Worm (Caenorhabditis elegans) whole organism, L4 larva: ENCODE results near the gene unc-42.

Experiments
- F49E8.2 ChIP-seq: sonication (generic microtip); optimal IDR thresholded peaks from 2 replicates; lab custom pipeline; 2016; ENCODE audit warnings: missing compliant biosample characterization, mild to moderate bottlenecking, missing genetic modification characterization, borderline replicate concordance
- R02D3.7 ChIP-seq: fragments of 150-350 bp; sonication (generic microtip); optimal IDR thresholded peaks from 3 replicates; lab custom pipeline; 2014; ENCODE audit warnings: missing biosample characterization, missing genetic modification characterization
- T20F7.1 ChIP-seq: fragments of 200-800 bp; sonication (Bioruptor generic); optimal IDR thresholded peaks from 2 replicates; lab custom pipeline; 2018; ENCODE audit warnings: mild to moderate bottlenecking, missing genetic modification characterization, missing compliant biosample characterization
- ceh-28 ChIP-seq: fragments of 150-350 bp; optimal IDR thresholded peaks from 2 replicates; lab custom pipeline; 2014; ENCODE audit warnings: missing biosample characterization, missing genetic modification reagents, missing genetic modification characterization
- ceh-32 ChIP-seq: sonication (generic microtip); optimal IDR thresholded peaks from 2 replicates; lab custom pipeline; 2016; ENCODE audit warnings: mild to moderate bottlenecking, missing genetic modification characterization, missing compliant biosample characterization; ENCODE audit not compliant: poor library complexity
- ceh-44 ChIP-seq: fragments of 200-800 bp; sonication (Bioruptor generic); IDR thresholded peaks from 2 replicates; pipeline ENCODE4 v1.3.6; 2022; ENCODE audit warnings: missing genetic modification reagents, missing genetic modification characterization, missing compliant biosample characterization
- dmd-6 ChIP-seq: fragments of 200-800 bp; sonication (Bioruptor generic); IDR thresholded peaks from 2 replicates; pipeline ENCODE4 v1.3.6; 2022; ENCODE audit warnings: missing genetic modification reagents, missing genetic modification characterization, missing compliant biosample characterization
- dmd-9 ChIP-seq: fragments of 200-800 bp; sonication (Bioruptor generic); IDR thresholded peaks from 2 replicates; pipeline ENCODE4 v1.3.6; 2022; ENCODE audit warnings: missing genetic modification reagents, missing genetic modification characterization, missing compliant biosample characterization
- duxl-1 ChIP-seq: sonication (generic microtip); optimal IDR thresholded peaks from 2 replicates; lab custom pipeline; 2016; ENCODE audit warnings: mild to moderate bottlenecking, missing genetic modification characterization, moderate library complexity, missing compliant biosample characterization; ENCODE audit not compliant: poor library complexity
- fkh-10 ChIP-seq: fragments of 150-350 bp; optimal IDR thresholded peaks from 2 replicates; lab custom pipeline; 2014; ENCODE audit warnings: missing biosample characterization, missing genetic modification reagents, missing genetic modification characterization
- hlh-11 ChIP-seq: fragments of 200-800 bp; sonication (Bioruptor generic); optimal IDR thresholded peaks from 2 replicates; lab custom pipeline; 2018; ENCODE audit warnings: mild to moderate bottlenecking, missing genetic modification characterization, missing compliant biosample characterization
- hlh-30 ChIP-seq: sonication (generic microtip); optimal IDR thresholded peaks from 2 replicates; lab custom pipeline; 2017; ENCODE audit warnings: antibody characterized with exemption, mild to moderate bottlenecking, missing genetic modification characterization, missing compliant biosample characterization; ENCODE audit not compliant: insufficient read depth
- hmg-1.1 ChIP-seq: fragments of 200-800 bp; sonication (Bioruptor generic); IDR thresholded peaks from 2 replicates; pipeline ENCODE4 v1.3.6; 2022; ENCODE audit warnings: missing genetic modification reagents, missing genetic modification characterization, missing compliant biosample characterization
- jun-1 ChIP-seq: fragments of 150-350 bp; optimal IDR thresholded peaks from 2 replicates; lab custom pipeline; 2014; ENCODE audit warnings: missing biosample characterization, missing genetic modification reagents, missing genetic modification characterization
- lin-1 ChIP-seq: fragments of 200-800 bp; sonication (Bioruptor generic); IDR thresholded peaks from 2 replicates; pipeline ENCODE4 v1.3.6; 2022; ENCODE audit warnings: missing genetic modification reagents, missing genetic modification characterization, missing compliant biosample characterization
- lin-29 ChIP-seq: fragments of 200-800 bp; sonication (Bioruptor generic); IDR thresholded peaks from 2 replicates; pipeline ENCODE4 v1.3.6; 2022; ENCODE audit warnings: missing genetic modification reagents, missing genetic modification characterization, missing compliant biosample characterization
- lin-39 ChIP-seq: fragments of 150-350 bp; optimal IDR thresholded peaks from 2 replicates; lab custom pipeline; 2014; ENCODE audit warnings: missing biosample characterization, missing genetic modification reagents, missing genetic modification characterization
- mdl-1 ChIP-seq, 2 experiments: fragments of 150-350 bp in 1 of 2; sonication (generic microtip) in 1 of 2; optimal IDR thresholded peaks; 2 replicates each; lab custom pipeline; 2014 to 2017; ENCODE audit warnings: missing biosample characterization in 2 of 2, missing genetic modification characterization in 2 of 2
- mep-1 ChIP-seq: fragments of 150-350 bp; sonication (generic microtip); optimal IDR thresholded peaks from 3 replicates; lab custom pipeline; 2014; ENCODE audit warnings: missing biosample characterization, missing genetic modification characterization
- mxl-2 ChIP-seq: fragments of 200-800 bp; sonication (Bioruptor generic); conservative IDR thresholded peaks from 2 replicates; pipeline ENCODE4 v1.3.6; 2022; ENCODE audit warnings: missing genetic modification reagents, missing genetic modification characterization, missing compliant biosample characterization
- mxl-3 ChIP-seq: fragments of 200-800 bp; sonication (Bioruptor generic); optimal IDR thresholded peaks from 2 replicates; lab custom pipeline; 2018; ENCODE audit warnings: mild to moderate bottlenecking, missing genetic modification characterization, missing compliant biosample characterization
- nhr-10 ChIP-seq: fragments of 150-350 bp; optimal IDR thresholded peaks from 2 replicates; lab custom pipeline; 2014; ENCODE audit warnings: missing biosample characterization, missing genetic modification characterization
- nhr-11 ChIP-seq: fragments of 150-350 bp; optimal IDR thresholded peaks from 2 replicates; lab custom pipeline; 2014; ENCODE audit warnings: missing biosample characterization, missing genetic modification characterization
- nhr-111 ChIP-seq: fragments of 200-800 bp; sonication (Bioruptor generic); optimal IDR thresholded peaks from 2 replicates; lab custom pipeline; 2018; ENCODE audit warnings: mild to moderate bottlenecking, missing genetic modification characterization, missing compliant biosample characterization
- nhr-25 ChIP-seq: sonication (generic microtip); optimal IDR thresholded peaks from 2 replicates; lab custom pipeline; 2017; ENCODE audit warnings: missing genetic modification characterization, mild to moderate bottlenecking, missing compliant biosample characterization, antibody characterized with exemption, moderate library complexity, borderline replicate concordance; ENCODE audit not compliant: insufficient read depth
- nhr-28 ChIP-seq: fragments of 150-350 bp; optimal IDR thresholded peaks from 2 replicates; lab custom pipeline; 2014; ENCODE audit warnings: missing biosample characterization, missing genetic modification characterization
- nhr-42 ChIP-seq: fragments of 200-800 bp; sonication (Bioruptor generic); IDR thresholded peaks from 2 replicates; pipeline ENCODE4 v1.3.6; 2022; ENCODE audit warnings: missing genetic modification characterization, missing compliant biosample characterization
- nhr-48 ChIP-seq: sonication (generic microtip); optimal IDR thresholded peaks from 2 replicates; lab custom pipeline; 2016; ENCODE audit warnings: mild to moderate bottlenecking, missing genetic modification characterization, missing compliant biosample characterization
- sdz-12 ChIP-seq: fragments of 200-800 bp; sonication (Bioruptor generic); optimal IDR thresholded peaks from 2 replicates; lab custom pipeline; 2018; ENCODE audit warnings: mild to moderate bottlenecking, missing genetic modification characterization, missing compliant biosample characterization
- spr-3 ChIP-seq: fragments of 200-800 bp; sonication (Bioruptor generic); optimal IDR thresholded peaks from 2 replicates; lab custom pipeline; 2018; ENCODE audit warnings: mild to moderate bottlenecking, missing genetic modification characterization, missing compliant biosample characterization
- tag-97 ChIP-seq: fragments of 200-800 bp; sonication (Bioruptor generic); IDR thresholded peaks from 2 replicates; pipeline ENCODE4 v1.3.6; 2022; ENCODE audit warnings: missing genetic modification characterization, missing compliant biosample characterization
- tra-1 ChIP-seq: fragments of 200-800 bp; sonication (Bioruptor generic); IDR thresholded peaks from 2 replicates; pipeline ENCODE4 v1.3.6; 2022; ENCODE audit warnings: missing genetic modification reagents, missing genetic modification characterization, missing compliant biosample characterization
- unc-62 ChIP-seq, 3 experiments: fragments of 150-350 bp in 1 of 3; sonication (generic microtip); optimal IDR thresholded peaks in 2 of 3; peaks in 1 of 3; 1 replicate in 1 of 3; 2 replicates in 2 of 3; lab custom pipeline; 2014 to 2017; ENCODE audit warnings: missing biosample characterization in 3 of 3, missing genetic modification characterization in 3 of 3, missing genetic modification reagents in 3 of 3, missing genotype in 1 of 3
- zag-1 ChIP-seq: fragments of 150-350 bp; optimal IDR thresholded peaks from 2 replicates; lab custom pipeline; 2014; ENCODE audit warnings: missing biosample characterization, missing genetic modification characterization
- zfp-2 ChIP-seq: sonication (generic microtip); optimal IDR thresholded peaks from 2 replicates; lab custom pipeline; 2016; ENCODE audit warnings: mild to moderate bottlenecking, missing genetic modification characterization, missing compliant biosample characterization
- ztf-11 ChIP-seq: fragments of 150-350 bp; optimal IDR thresholded peaks from 2 replicates; lab custom pipeline; 2014; ENCODE audit warnings: missing biosample characterization, missing genetic modification characterization

Gene unc-42

DNA sequence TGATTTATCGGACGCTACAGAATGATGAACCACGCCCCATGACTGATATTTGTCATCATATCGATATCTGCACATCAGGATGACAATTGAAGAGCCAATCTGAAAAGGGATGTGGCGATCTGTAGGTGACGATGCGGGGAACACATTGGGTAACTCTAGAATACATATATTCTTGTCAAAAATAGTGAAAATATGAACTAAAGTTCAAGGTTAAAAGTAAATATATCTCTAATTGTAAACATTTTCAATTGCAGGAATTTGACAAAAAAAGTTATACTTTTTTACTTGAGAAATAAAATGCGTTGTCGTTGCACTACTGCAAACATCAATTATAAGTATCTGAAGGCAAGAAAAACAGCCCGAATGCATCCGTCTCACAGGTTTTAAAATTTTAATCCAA is 16.3 kb downstream of the unc-42 start, which contains the start of gene F58E6.6:
TSS of gene F58E6.6 (minus strand) at position 101 of the 400 bp plus-strand sequence.
- no peak for TF ChIP-seq hlh-30 (tag; lab: Kevin White, UChicago)
- TF ChIP-seq mdl-1 (tag; optimal IDR thresholded peaks at IDR 0.05; lab: Kevin White, UChicago) = no peak
- no peak for TF ChIP-seq mxl-2
- TF ChIP-seq, all 104 proteins: peak for 0

DNA sequence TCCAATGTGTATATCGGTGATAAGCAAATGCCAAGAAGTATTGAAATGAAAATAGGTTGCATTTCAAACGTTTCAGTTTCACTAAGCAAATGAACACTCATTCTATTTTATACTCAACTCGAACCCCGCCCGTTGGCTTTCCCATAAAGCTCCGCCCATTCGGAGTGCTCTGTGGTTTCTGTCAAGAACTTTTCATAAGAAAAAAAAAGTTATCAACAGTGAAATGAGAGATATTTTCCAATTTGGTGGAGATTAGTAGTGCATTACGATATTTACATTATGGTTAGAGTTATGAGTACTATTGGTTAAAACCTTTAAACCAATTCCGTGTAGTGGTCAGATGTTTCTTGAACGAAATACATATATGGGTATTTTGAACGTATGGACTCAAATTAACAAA is 18.9 kb downstream of the unc-42 start, which contains the start of gene F58E6.4:
TSS of gene F58E6.4 (minus strand) at position 101 of the 400 bp plus-strand sequence.
- TF ChIP-seq nhr-48 (tag; lab: Kevin White, UChicago) = no peak
- TF ChIP-seq duxl-1 (tag; lab: Kevin White, UChicago) = no peak
- no peak for TF ChIP-seq dmd-6 (GFP tag; lab: Robert Waterston, UW)
- no peak for TF ChIP-seq nhr-111 (GFP tag; lab: Kevin White, UChicago)
- TF ChIP-seq dmd-9 (GFP tag; lab: Robert Waterston, UW) = no peak
- TF ChIP-seq lin-29 (GFP tag; lab: Robert Waterston, UW) = no peak
- no peak for TF ChIP-seq tag-97 (GFP tag; lab: Robert Waterston, UW)
- TF ChIP-seq F49E8.2 (tag; lab: Kevin White, UChicago) = no peak
- no peak for TF ChIP-seq sdz-12 (GFP tag; lab: Kevin White, UChicago)
- TF ChIP-seq jun-1 = no peak
- TF ChIP-seq lin-1 = no peak
- TF ChIP-seq mdl-1 (tag; optimal IDR thresholded peaks at IDR 0.05; lab: Kevin White, UChicago) = no peak
- no peak for TF ChIP-seq ztf-11
- TF ChIP-seq spr-3 = no peak
- TF ChIP-seq R02D3.7 (tag; lab: Kevin White, UChicago) = no peak
- TF ChIP-seq zfp-2 (tag; lab: Kevin White, UChicago) = no peak
- no peak for TF ChIP-seq tra-1 (GFP tag; lab: Robert Waterston, UW)
- no peak for TF ChIP-seq ceh-44
- no peak for TF ChIP-seq ceh-32 (tag; lab: Kevin White, UChicago)

DNA sequence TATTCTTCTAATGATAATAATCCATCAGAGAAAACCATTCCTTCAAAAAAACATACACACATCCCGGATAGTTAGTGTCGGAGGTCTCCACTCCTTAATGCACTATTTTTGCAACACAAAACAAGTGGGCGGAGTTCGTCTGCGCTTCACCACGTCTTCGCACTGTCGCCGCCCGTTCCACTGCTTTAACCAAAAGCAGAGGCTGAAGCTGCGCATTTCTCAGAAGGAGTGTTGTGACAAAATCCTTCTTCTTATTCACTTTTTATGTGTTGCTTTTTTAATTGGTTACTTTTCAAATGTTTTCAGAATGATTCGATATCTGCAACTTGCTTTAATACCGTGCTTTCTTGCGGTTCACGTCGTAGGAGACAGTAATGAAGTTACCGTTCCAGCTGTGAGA is 24.3 kb downstream of the unc-42 start, which contains the start of gene F58E6.13:
TSS of gene F58E6.13 (plus strand) at position 301 of the 400 bp plus-strand sequence.
- no peak for TF ChIP-seq hmg-1.1 (GFP tag; lab: Robert Waterston, UW)
- no peak for TF ChIP-seq ceh-28 (tag; lab: Kevin White, UChicago)
- TF ChIP-seq T20F7.1 (GFP tag; lab: Kevin White, UChicago) = no peak
- TF ChIP-seq nhr-42 = no peak
- TF ChIP-seq fkh-10 (GFP tag; lab: Kevin White, UChicago) = no peak
- no peak for TF ChIP-seq zag-1
- no peak for TF ChIP-seq ztf-11
- no peak for TF ChIP-seq lin-1
- no peak for TF ChIP-seq lin-39
- TF ChIP-seq tag-97 (GFP tag; lab: Robert Waterston, UW) = no peak
- TF ChIP-seq, all 104 proteins: peak for 0

DNA sequence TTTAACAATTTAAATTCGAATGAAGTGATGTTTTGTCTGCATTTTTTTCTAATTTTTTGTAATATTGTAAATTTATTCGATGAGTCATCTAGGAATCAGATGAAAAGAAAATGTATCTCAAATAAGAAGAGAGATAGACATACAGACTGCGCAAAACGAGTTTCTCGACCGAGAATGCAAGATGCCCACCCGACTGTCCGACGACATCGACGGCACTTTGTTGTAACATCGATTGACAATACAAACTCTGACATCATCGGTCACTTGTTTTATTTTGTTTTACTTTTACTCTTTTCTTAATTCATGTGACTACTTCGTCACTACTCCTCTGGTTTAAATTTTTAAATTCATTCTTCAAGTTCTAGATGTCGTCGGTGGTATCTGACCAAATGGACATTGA is 28.3 kb downstream of the unc-42 start, which contains the start of gene sta-2:
TSS of gene sta-2 (plus strand) at position 349 of the 400 bp plus-strand sequence.
- peak in 1 of 2 experiments; percentile 26 for TF ChIP-seq mdl-1 (tag; optimal IDR thresholded peaks at IDR 0.05; lab: Kevin White, UChicago)
- TF ChIP-seq ztf-11 = no peak
- TF ChIP-seq nhr-25 (tag; lab: Kevin White, UChicago) = peak; percentile 31
- TF ChIP-seq mxl-3 (GFP tag; lab: Kevin White, UChicago) = peak; percentile 5
- peak; percentile 0 for TF ChIP-seq mep-1 (tag; lab: Kevin White, UChicago)
- no peak for TF ChIP-seq nhr-10 (tag; lab: Kevin White, UChicago)
- TF ChIP-seq unc-62 (GFP tag; optimal IDR thresholded peaks at IDR 0.05 in 1 of 2; lab: Kevin White, UChicago) = peak in 1 of 2 experiments; percentile 64
- TF ChIP-seq unc-62 (tag; optimal IDR thresholded peaks at IDR 0.05; lab: Kevin White, UChicago) = no peak
- TF ChIP-seq lin-29 (GFP tag; lab: Robert Waterston, UW) = no peak
- TF ChIP-seq nhr-11 = no peak
- TF ChIP-seq nhr-28 = peak; percentile 50
- peak; percentile 57 for TF ChIP-seq hlh-30 (tag; lab: Kevin White, UChicago)
- TF ChIP-seq hlh-11 = peak; percentile 19
